Worm (Caenorhabditis elegans) whole organism, early embryonic: ENCODE measurements around the gene ZK622.4.

Experiments used
- B0310.2 ChIP-seq: sonication (generic microtip); optimal IDR thresholded peaks from 2 replicates; lab custom pipeline; 2016; ENCODE audit warnings: mild to moderate bottlenecking, missing genetic modification characterization, missing compliant biosample characterization
- aly-1 ChIP-seq: sonication (generic microtip); optimal IDR thresholded peaks from 2 replicates; lab custom pipeline; 2016; ENCODE audit warnings: missing genetic modification characterization, missing compliant biosample characterization
- ama-1 ChIP-seq: fragments of 150-350 bp; optimal IDR thresholded peaks from 2 replicates; lab custom pipeline; 2014
- ceh-13 ChIP-seq: fragments of 200-800 bp; sonication (Bioruptor generic); optimal IDR thresholded peaks from 2 replicates; lab custom pipeline; 2018; ENCODE audit warnings: mild to moderate bottlenecking, missing genetic modification characterization, missing compliant biosample characterization
- flt-1 ChIP-seq: fragments of 200-800 bp; sonication (Bioruptor generic); IDR thresholded peaks from 2 replicates; pipeline ENCODE4 v1.3.6; 2022; ENCODE audit warnings: missing genetic modification characterization, missing compliant biosample characterization
- hmbx-1 ChIP-seq: sonication (generic microtip); optimal IDR thresholded peaks from 2 replicates; lab custom pipeline; 2016; ENCODE audit warnings: mild to moderate bottlenecking, missing genetic modification characterization, missing compliant biosample characterization
- pes-1 ChIP-seq: fragments of 200-800 bp; sonication (Bioruptor generic); IDR thresholded peaks from 2 replicates; pipeline ENCODE4 v1.3.6; 2022; ENCODE audit warnings: missing genetic modification reagents, missing genetic modification characterization, missing compliant biosample characterization
- sea-1 ChIP-seq: fragments of 200-800 bp; sonication (Bioruptor generic); conservative IDR thresholded peaks from 2 replicates; pipeline ENCODE4 v1.3.6; 2022; ENCODE audit warnings: missing genetic modification characterization, missing compliant biosample characterization
- tbx-11 ChIP-seq: fragments of 200-800 bp; sonication (Bioruptor generic); IDR thresholded peaks from 2 replicates; pipeline ENCODE4 v1.3.6; 2022; ENCODE audit warnings: missing genetic modification characterization, missing compliant biosample characterization
- tbx-37 ChIP-seq: fragments of 200-800 bp; sonication (Bioruptor generic); conservative IDR thresholded peaks from 2 replicates; pipeline ENCODE4 v1.3.6; 2022; ENCODE audit warnings: missing genetic modification reagents, missing genetic modification characterization, missing compliant biosample characterization

- TF ChIP-seq ceh-13 (GFP tag; lab: Kevin White, UChicago) (no peak), tbx-11 (GFP tag; lab: Robert Waterston, UW) (no peak), B0310.2 (tag; lab: Kevin White, UChicago) (no peak), tbx-37 (GFP tag; lab: Robert Waterston, UW) (no peak), ama-1 (lab: Kevin White, UChicago) (no peak), sea-1 (GFP tag; lab: Robert Waterston, UW) (no peak), aly-1 (tag; lab: Kevin White, UChicago) (no peak), pes-1 (GFP tag; lab: Robert Waterston, UW) (no peak), flt-1 (no peak), hmbx-1 (tag; lab: Kevin White, UChicago) (no peak)
These were observed 45.8 kb downstream of the ZK622.4 start for ce11 chrII:5338301-5338700.
